Worm (Caenorhabditis elegans) whole organism, L1 larva: ENCODE data around the gene sdc-2.

Source experiments
- C16A3.4 ChIP-seq: fragments of 150-350 bp; optimal IDR thresholded peaks from 2 replicates; lab custom pipeline; 2014; ENCODE audit warnings: missing biosample characterization, missing genetic modification characterization
- C34B4.2 ChIP-seq: sonication (generic microtip); optimal IDR thresholded peaks from 2 replicates; lab custom pipeline; 2017; ENCODE audit warnings: mild to moderate bottlenecking, missing genetic modification characterization, missing compliant biosample characterization
- F16B12.6 ChIP-seq: fragments of 150-350 bp; optimal IDR thresholded peaks from 2 replicates; lab custom pipeline; 2014; ENCODE audit warnings: missing biosample characterization, missing genetic modification characterization
- alr-1 ChIP-seq: fragments of 200-800 bp; sonication (Bioruptor generic); optimal IDR thresholded peaks from 2 replicates; lab custom pipeline; 2018; ENCODE audit warnings: borderline replicate concordance, mild to moderate bottlenecking, missing genetic modification characterization, missing compliant biosample characterization
- aly-2 ChIP-seq: fragments of 150-350 bp; optimal IDR thresholded peaks from 2 replicates; lab custom pipeline; 2014; ENCODE audit warnings: missing biosample characterization, missing genetic modification characterization
- ceh-63 ChIP-seq: fragments of 200-800 bp; sonication (Bioruptor generic); optimal IDR thresholded peaks from 2 replicates; lab custom pipeline; 2018; ENCODE audit warnings: mild to moderate bottlenecking, missing genetic modification characterization, missing compliant biosample characterization
- ceh-82 ChIP-seq, 3 experiments: fragments of 150-350 bp in 1 of 3; sonication (generic microtip) in 2 of 3; optimal IDR thresholded peaks; 2 replicates each; lab custom pipeline; 2014 to 2017; ENCODE audit warnings: missing biosample characterization in 3 of 3, missing genetic modification characterization in 3 of 3
- efl-3 ChIP-seq: fragments of 200-800 bp; sonication (Bioruptor generic); optimal IDR thresholded peaks from 2 replicates; lab custom pipeline; 2018; ENCODE audit warnings: mild to moderate bottlenecking, missing genetic modification characterization, missing compliant biosample characterization
- elt-2 ChIP-seq: sonication (generic microtip); optimal IDR thresholded peaks from 2 replicates; lab custom pipeline; 2016; ENCODE audit warnings: missing genetic modification characterization, mild to moderate bottlenecking, inconsistent platforms, missing compliant biosample characterization, missing genetic modification reagents
- elt-3 ChIP-seq, 6 experiments: fragments of 150-350 bp in 1 of 6; sonication (generic microtip); optimal IDR thresholded peaks; 2 replicates each; lab custom pipeline; 2017 to 2018; ENCODE audit warnings: missing biosample characterization in 6 of 6, missing genetic modification characterization in 6 of 6, inconsistent platforms in 1 of 6
- ets-5 ChIP-seq: fragments of 200-800 bp; sonication (Bioruptor generic); IDR thresholded peaks from 2 replicates; pipeline ENCODE4 v1.3.6; 2022; ENCODE audit warnings: missing genetic modification characterization, missing compliant biosample characterization
- fkh-10 ChIP-seq: sonication (generic microtip); optimal IDR thresholded peaks from 2 replicates; lab custom pipeline; 2017; ENCODE audit warnings: missing biosample characterization, missing genetic modification reagents, missing genetic modification characterization
- fkh-4 ChIP-seq: sonication (generic microtip); optimal IDR thresholded peaks from 2 replicates; lab custom pipeline; 2016; ENCODE audit warnings: missing compliant biosample characterization, missing genetic modification characterization, borderline replicate concordance
- fos-1 ChIP-seq: fragments of 150-350 bp; optimal IDR thresholded peaks from 2 replicates; lab custom pipeline; 2014; ENCODE audit warnings: missing biosample characterization, missing genetic modification characterization
- hlh-17 ChIP-seq: fragments of 200-800 bp; sonication (Bioruptor generic); optimal IDR thresholded peaks from 2 replicates; lab custom pipeline; 2018; ENCODE audit warnings: missing genetic modification characterization, mild to moderate bottlenecking, missing compliant biosample characterization, moderate library complexity, borderline replicate concordance
- hlh-4 ChIP-seq: sonication (generic microtip); optimal IDR thresholded peaks from 2 replicates; lab custom pipeline; 2016; ENCODE audit warnings: mild to moderate bottlenecking, missing genetic modification characterization, missing compliant biosample characterization
- hpl-2 ChIP-seq: fragments of 150-350 bp; optimal IDR thresholded peaks from 2 replicates; lab custom pipeline; 2014; ENCODE audit warnings: missing biosample characterization, missing genetic modification reagents, missing genetic modification characterization
- jun-1 ChIP-seq: fragments of 150-350 bp; optimal IDR thresholded peaks from 2 replicates; lab custom pipeline; 2014; ENCODE audit warnings: missing biosample characterization, missing genetic modification reagents, missing genetic modification characterization
- lin-13 ChIP-seq: fragments of 150-350 bp; optimal IDR thresholded peaks from 2 replicates; lab custom pipeline; 2014; ENCODE audit warnings: missing biosample characterization, missing genetic modification reagents, missing genetic modification characterization
- lin-14 ChIP-seq: fragments of 200-800 bp; sonication (Bioruptor generic); optimal IDR thresholded peaks from 2 replicates; lab custom pipeline; 2018; ENCODE audit warnings: mild to moderate bottlenecking, missing genetic modification characterization, moderate library complexity, missing compliant biosample characterization
- lin-35 ChIP-seq, 2 experiments: fragments of 150-350 bp; optimal IDR thresholded peaks; 2 replicates each; lab custom pipeline; 2014; ENCODE audit warnings: missing biosample characterization in 2 of 2, missing genetic modification characterization in 2 of 2, missing genetic modification reagents in 2 of 2
- mdl-1 ChIP-seq, 2 experiments: fragments of 150-350 bp; optimal IDR thresholded peaks; 2 replicates each; lab custom pipeline; 2014 to 2017; ENCODE audit warnings: missing biosample characterization in 2 of 2, missing genetic modification characterization in 2 of 2, inconsistent platforms in 1 of 2
- mep-1 ChIP-seq: fragments of 150-350 bp; optimal IDR thresholded peaks from 2 replicates; lab custom pipeline; 2014; ENCODE audit warnings: missing biosample characterization, missing genetic modification characterization
- nhr-11 ChIP-seq: fragments of 150-350 bp; optimal IDR thresholded peaks from 2 replicates; lab custom pipeline; 2014; ENCODE audit warnings: missing biosample characterization, missing genetic modification characterization
- nhr-12 ChIP-seq: sonication (generic microtip); optimal IDR thresholded peaks from 2 replicates; lab custom pipeline; 2017; ENCODE audit warnings: missing biosample characterization, missing genetic modification characterization
- nhr-19 ChIP-seq: fragments of 200-800 bp; sonication (Bioruptor generic); conservative IDR thresholded peaks from 2 replicates; pipeline ENCODE4 v1.3.6; 2022; ENCODE audit warnings: missing genetic modification characterization, missing compliant biosample characterization
- nhr-237 ChIP-seq: fragments of 150-350 bp; optimal IDR thresholded peaks from 2 replicates; lab custom pipeline; 2014; ENCODE audit warnings: missing biosample characterization, missing genetic modification characterization
- nhr-28 ChIP-seq: fragments of 150-350 bp; optimal IDR thresholded peaks from 2 replicates; lab custom pipeline; 2014; ENCODE audit warnings: missing biosample characterization, missing genetic modification characterization
- nhr-47 ChIP-seq: sonication (generic microtip); optimal IDR thresholded peaks from 2 replicates; lab custom pipeline; 2016; ENCODE audit warnings: mild to moderate bottlenecking, missing genetic modification characterization, moderate library complexity, missing compliant biosample characterization
- nhr-77 ChIP-seq: fragments of 150-350 bp; optimal IDR thresholded peaks from 2 replicates; lab custom pipeline; 2014; ENCODE audit warnings: missing biosample characterization, missing genetic modification characterization
- nhr-90 ChIP-seq: sonication (generic microtip); optimal IDR thresholded peaks from 2 replicates; lab custom pipeline; 2016; ENCODE audit warnings: mild to moderate bottlenecking, missing genetic modification characterization, missing compliant biosample characterization; ENCODE audit not compliant: poor library complexity
- pqm-1 ChIP-seq: sonication (generic microtip); optimal IDR thresholded peaks from 3 replicates; lab custom pipeline; 2017; ENCODE audit warnings: missing biosample characterization, missing genetic modification characterization
- rnt-1 ChIP-seq: sonication (generic microtip); optimal IDR thresholded peaks from 2 replicates; lab custom pipeline; 2016; ENCODE audit warnings: mild to moderate bottlenecking, missing genetic modification characterization, moderate library complexity, missing compliant biosample characterization
- snpc-4 ChIP-seq: fragments of 150-350 bp; optimal IDR thresholded peaks from 2 replicates; lab custom pipeline; 2014; ENCODE audit warnings: missing biosample characterization, missing genetic modification characterization
- sup-37 ChIP-seq: fragments of 200-800 bp; sonication (Bioruptor generic); optimal IDR thresholded peaks from 2 replicates; lab custom pipeline; 2018; ENCODE audit warnings: mild to moderate bottlenecking, missing genetic modification characterization, missing compliant biosample characterization
- tbx-2 ChIP-seq: sonication (generic microtip); optimal IDR thresholded peaks from 2 replicates; lab custom pipeline; 2016; ENCODE audit warnings: missing genetic modification characterization, missing compliant biosample characterization
- tlp-1 ChIP-seq: fragments of 150-350 bp; optimal IDR thresholded peaks from 2 replicates; lab custom pipeline; 2014; ENCODE audit warnings: missing biosample characterization, missing genetic modification characterization
- unc-86 ChIP-seq: sonication (generic microtip); optimal IDR thresholded peaks from 2 replicates; lab custom pipeline; 2016; ENCODE audit warnings: missing genetic modification characterization, missing compliant biosample characterization
- unc-98 ChIP-seq: fragments of 200-800 bp; sonication (Bioruptor generic); IDR thresholded peaks from 2 replicates; pipeline ENCODE4 v1.3.6; 2022; ENCODE audit warnings: missing genetic modification characterization, missing compliant biosample characterization
- vab-15 ChIP-seq: sonication (generic microtip); optimal IDR thresholded peaks from 2 replicates; lab custom pipeline; 2017; ENCODE audit warnings: missing genotype, mild to moderate bottlenecking, missing genetic modification characterization, missing compliant biosample characterization
- xbp-1 ChIP-seq: sonication (generic microtip); optimal IDR thresholded peaks from 2 replicates; lab custom pipeline; 2016; ENCODE audit warnings: missing genetic modification characterization, missing compliant biosample characterization
- zag-1 ChIP-seq: fragments of 150-350 bp; optimal IDR thresholded peaks from 2 replicates; lab custom pipeline; 2014; ENCODE audit warnings: missing biosample characterization, missing genetic modification characterization
- zip-4 ChIP-seq: fragments of 200-800 bp; sonication (Bioruptor generic); optimal IDR thresholded peaks from 2 replicates; lab custom pipeline; 2018; ENCODE audit warnings: mild to moderate bottlenecking, missing genetic modification characterization, moderate library complexity, missing compliant biosample characterization
- ztf-11 ChIP-seq, 2 experiments: sonication (generic microtip); optimal IDR thresholded peaks; 2 replicates each; lab custom pipeline; 2016 to 2017; ENCODE audit warnings: missing genetic modification characterization in 2 of 2, missing biosample characterization in 1 of 2, missing compliant biosample characterization in 1 of 2
- ztf-4 ChIP-seq: fragments of 150-350 bp; optimal IDR thresholded peaks from 2 replicates; lab custom pipeline; 2014; ENCODE audit warnings: missing biosample characterization, missing genetic modification characterization

Gene sdc-2

ce11 chrX:11511231-11511630 lies 11.3 kb upstream of the sdc-2 start, which contains the start of gene ccdc-149:
Gene ccdc-149 (minus strand): TSS chrX:11511451.
- TF ChIP-seq ceh-63 (GFP tag; lab: Kevin White, UChicago) (no peak), alr-1 (tag; lab: Kevin White, UChicago) (no peak), elt-3 (tag; optimal IDR thresholded peaks at IDR 0.05; lab: Kevin White, UChicago) (no peak), fkh-4 (no peak), lin-13 (GFP tag; lab: Kevin White, UChicago) (no peak), nhr-12 (tag; lab: Kevin White, UChicago) (no peak), tlp-1 (tag; lab: Kevin White, UChicago) (no peak), rnt-1 (no peak)

DNA sequence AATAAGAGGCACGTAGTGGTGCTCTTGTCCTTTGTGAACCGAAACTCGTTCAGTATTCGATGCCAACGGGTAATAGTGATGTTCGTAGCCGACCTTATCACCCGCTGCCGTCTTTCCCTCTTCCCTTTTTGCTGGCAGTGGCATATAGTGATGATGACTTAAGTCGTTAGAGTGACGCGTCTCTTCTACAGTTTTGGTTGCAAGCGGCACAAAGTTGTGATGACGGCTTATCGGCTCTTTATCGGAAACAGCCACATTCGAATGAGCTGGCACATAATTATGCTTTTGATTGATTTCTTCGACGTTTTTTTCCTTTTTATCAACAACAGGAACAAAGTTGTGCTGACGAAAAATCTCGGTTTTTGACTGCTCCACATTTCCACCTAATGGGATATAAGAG lies 7.1 kb upstream of the sdc-2 start:
- TF ChIP-seq jun-1 (peak; percentile 27), efl-3 (no peak), nhr-28 (no peak), hpl-2 (GFP tag; lab: Kevin White, UChicago) (no peak), hlh-4 (tag; lab: Kevin White, UChicago) (no peak), nhr-19 (GFP tag; lab: Robert Waterston, UW) (no peak), lin-14 (GFP tag; lab: Kevin White, UChicago) (peak; percentile 26), nhr-11 (no peak), tbx-2 (tag; lab: Kevin White, UChicago) (no peak), vab-15 (tag; lab: Kevin White, UChicago) (no peak), nhr-90 (peak; percentile 11), unc-98 (GFP tag; lab: Robert Waterston, UW) (no peak), snpc-4 (no peak), F16B12.6 (tag; lab: Kevin White, UChicago) (no peak), tlp-1 (tag; lab: Kevin White, UChicago) (no peak), C16A3.4 (no peak), fos-1 (tag; lab: Kevin White, UChicago) (no peak), nhr-77 (tag; lab: Kevin White, UChicago) (no peak), fkh-10 (GFP tag; lab: Kevin White, UChicago) (no peak), nhr-237 (tag; lab: Kevin White, UChicago) (no peak), pqm-1 (peak; percentile 36), lin-35 (GFP tag; optimal IDR thresholded peaks at IDR 0.05; lab: Kevin White, UChicago) (peak in 1 of 2 experiments; percentile 26), elt-2 (tag; lab: Kevin White, UChicago) (peak; percentile 94), zip-4 (GFP tag; lab: Kevin White, UChicago) (no peak), ztf-4 (tag; lab: Kevin White, UChicago) (no peak), mdl-1 (tag; optimal IDR thresholded peaks at IDR 0.05; lab: Kevin White, UChicago) (peak in 1 of 2 experiments; percentile 0), nhr-12 (tag; lab: Kevin White, UChicago) (no peak), lin-13 (GFP tag; lab: Kevin White, UChicago) (no peak)

- TF ChIP-seq nhr-47 (tag; lab: Kevin White, UChicago), result no peak
- no peak for TF ChIP-seq ceh-82 (tag; optimal IDR thresholded peaks at IDR 0.05; lab: Kevin White, UChicago)
- no peak for TF ChIP-seq ztf-11 (tag; optimal IDR thresholded peaks at IDR 0.05; lab: Kevin White, UChicago)
- TF ChIP-seq ets-5, result no peak
- no peak for TF ChIP-seq C16A3.4
- no peak for TF ChIP-seq C34B4.2 (tag; lab: Kevin White, UChicago)
- no peak for TF ChIP-seq aly-2 (tag; lab: Kevin White, UChicago)
- no peak for TF ChIP-seq efl-3
- TF ChIP-seq nhr-12 (tag; lab: Kevin White, UChicago), result no peak
- TF ChIP-seq mep-1 (tag; lab: Kevin White, UChicago), result no peak
- no peak for TF ChIP-seq lin-35 (GFP tag; optimal IDR thresholded peaks at IDR 0.05; lab: Kevin White, UChicago)
- TF ChIP-seq hlh-17 (GFP tag; lab: Kevin White, UChicago), result no peak
- no peak for TF ChIP-seq xbp-1
- TF ChIP-seq unc-86, result no peak
- TF ChIP-seq sup-37 (GFP tag; lab: Kevin White, UChicago), result no peak
- TF ChIP-seq tlp-1 (tag; lab: Kevin White, UChicago), result no peak
- TF ChIP-seq zag-1 (tag; lab: Kevin White, UChicago), result no peak
Observed at ce11 chrX:11517433-11517832, 5.1 kb upstream of the sdc-2 start.
